Fruit fly (Drosophila melanogaster): ENCODE measurements around the gene CG42819.

- no peak for TF ChIP-seq CG8478 (optimal IDR thresholded peaks at IDR 0.05)
- TF ChIP-seq pan (optimal IDR thresholded peaks at IDR 0.05): no peak
- no peak for TF ChIP-seq EcR (GFP tag; optimal IDR thresholded peaks at IDR 0.05)
- peak; percentile 53 for TF ChIP-seq Dll (optimal IDR thresholded peaks at IDR 0.05)
These were observed 27.4 kb upstream of the CG42819 start for dm6 chr2L:8416350-8417046.
